Fruit fly (Drosophila melanogaster) whole organism, embryonic: ENCODE data around the gene CG10252.
A peak's percentile ranks its signal among the peaks of the same experiment; 100 is the strongest.

Experiments used
- CG10654 ChIP-seq: fragments of 200-800 bp; sonication (Bioruptor generic); optimal IDR thresholded peaks from 2 replicates; lab custom pipeline; 2016; ENCODE audit warnings: missing biosample characterization, missing genetic modification characterization
- CG11504 ChIP-seq: fragments of 200-800 bp; sonication (Bioruptor generic); optimal IDR thresholded peaks from 3 replicates; lab custom pipeline; 2019; ENCODE audit warnings: missing biosample characterization, mild to moderate bottlenecking, missing genetic modification characterization, moderate library complexity
- CG17802 ChIP-seq: fragments of 200-800 bp; sonication (Bioruptor generic); optimal IDR thresholded peaks from 2 replicates; lab custom pipeline; 2018; ENCODE audit warnings: missing biosample characterization, mild to moderate bottlenecking, missing genetic modification characterization, moderate library complexity
- CTCF ChIP-seq: fragments of 200-800 bp; sonication (Bioruptor generic); optimal IDR thresholded peaks from 2 replicates; lab custom pipeline; 2017; ENCODE audit warnings: missing biosample characterization, mild to moderate bottlenecking, missing genetic modification characterization, moderate library complexity
- Dbx ChIP-seq: fragments of 200-800 bp; sonication (Bioruptor generic); IDR thresholded peaks from 3 replicates; pipeline ENCODE4 v1.3.6; 2022; ENCODE audit warnings: missing biosample characterization, missing genetic modification characterization
- Hmx ChIP-seq: fragments of 200-800 bp; sonication (Bioruptor generic); optimal IDR thresholded peaks from 2 replicates; lab custom pipeline; 2016; ENCODE audit warnings: missing biosample characterization, missing genetic modification characterization
- NK7.1 ChIP-seq: fragments of 200-800 bp; sonication (Bioruptor generic); optimal IDR thresholded peaks from 3 replicates; lab custom pipeline; 2016; ENCODE audit warnings: missing biosample characterization, missing genetic modification characterization
- bowl ChIP-seq: fragments of 200-800 bp; sonication (Bioruptor generic); IDR thresholded peaks from 2 replicates; pipeline ENCODE4 v1.3.6; 2022; ENCODE audit warnings: missing biosample characterization, missing genetic modification characterization
- emc ChIP-seq: fragments of 200-800 bp; sonication (Bioruptor generic); optimal IDR thresholded peaks from 2 replicates; lab custom pipeline; 2016; ENCODE audit warnings: missing biosample characterization, missing genetic modification characterization
- lab ChIP-seq: fragments of 200-800 bp; sonication (Bioruptor generic); optimal IDR thresholded peaks from 3 replicates; lab custom pipeline; 2017; ENCODE audit warnings: missing biosample characterization, missing genetic modification characterization, mild to moderate bottlenecking, moderate library complexity, missing genetic modification reagents
- onecut ChIP-seq: fragments of 200-800 bp; sonication (Bioruptor generic); IDR thresholded peaks from 2 replicates; pipeline ENCODE4 v1.3.6; 2022; ENCODE audit warnings: missing biosample characterization, missing genetic modification characterization
- sr ChIP-seq: fragments of 200-800 bp; sonication (Bioruptor generic); IDR thresholded peaks from 3 replicates; pipeline ENCODE4 v1.3.6; 2022; ENCODE audit warnings: missing biosample characterization, missing genetic modification characterization
- tgo ChIP-seq: fragments of 200-800 bp; sonication (Bioruptor generic); IDR thresholded peaks from 3 replicates; pipeline ENCODE4 v1.3.6; 2022; ENCODE audit warnings: missing biosample characterization, missing genetic modification characterization
- vfl ChIP-seq: fragments of 200-800 bp; sonication (Bioruptor generic); optimal IDR thresholded peaks from 2 replicates; lab custom pipeline; 2016; ENCODE audit warnings: missing biosample characterization, missing genetic modification characterization

DNA sequence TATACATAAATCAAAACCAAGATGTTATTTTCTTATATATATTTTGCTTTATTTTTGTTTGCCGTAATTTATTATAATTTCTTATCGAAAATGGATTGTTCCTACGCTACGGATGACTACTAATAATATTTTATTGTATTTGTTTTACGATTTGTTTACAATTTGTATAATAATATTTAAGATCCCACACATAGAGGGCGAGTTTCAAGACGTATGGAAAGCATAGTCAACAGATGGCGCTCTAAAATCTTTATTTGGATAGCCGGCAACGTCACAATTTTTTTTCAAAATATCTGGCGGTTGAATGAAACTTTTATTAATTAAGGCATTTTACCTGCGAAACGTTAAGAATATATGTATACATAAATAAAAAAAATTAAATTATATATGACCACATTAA lies 25.9 kb upstream of the CG10252 start:
- TF ChIP-seq bowl (GFP tag; lab: Robert Waterston, UW) = no peak
- no peak for TF ChIP-seq emc
- TF ChIP-seq onecut = peak; percentile 22; the same call in 1 of the 2 replicates
- TF ChIP-seq CTCF (GFP tag; lab: Kevin White, UChicago) = peak; percentile 98
- no peak for TF ChIP-seq tgo (GFP tag; lab: Robert Waterston, UW)
- no peak for TF ChIP-seq vfl (GFP tag; lab: Kevin White, UChicago)
- TF ChIP-seq lab = peak; percentile 10
- TF ChIP-seq sr (GFP tag; lab: Robert Waterston, UW) = no peak
- TF ChIP-seq Dbx (GFP tag; lab: Robert Waterston, UW) = no peak
- TF ChIP-seq CG17802 = no peak
- TF ChIP-seq CG10654 = no peak
- TF ChIP-seq CG11504 (tag; lab: Kevin White, UChicago) = peak; percentile 50
- no peak for TF ChIP-seq NK7.1 (GFP tag; lab: Kevin White, UChicago)
- no peak for TF ChIP-seq Hmx
